Worm (Caenorhabditis elegans): ENCODE data around the gene str-129.

ce11 chrV:8131628-8132027 lies 39.3 kb upstream of the str-129 start:
- no peak for TF ChIP-seq tbx-11 (GFP tag; IDR thresholded peaks at IDR 0.05)
- no peak for TF ChIP-seq tbx-37 (GFP tag; conservative IDR thresholded peaks at IDR 0.05)
- TF ChIP-seq tra-4 (tag; optimal IDR thresholded peaks at IDR 0.05), result no peak
- no peak for TF ChIP-seq pes-1 (GFP tag; IDR thresholded peaks at IDR 0.05)
- no peak for TF ChIP-seq aly-1 (tag; optimal IDR thresholded peaks at IDR 0.05)
- no peak for TF ChIP-seq ama-1 (optimal IDR thresholded peaks at IDR 0.05)
- no peak for TF ChIP-seq hmg-4 (GFP tag; optimal IDR thresholded peaks at IDR 0.05)
- TF ChIP-seq sea-1 (GFP tag; conservative IDR thresholded peaks at IDR 0.05), result no peak
- TF ChIP-seq F13C5.2 (tag; optimal IDR thresholded peaks at IDR 0.05), result no peak
